Fruit fly (Drosophila melanogaster) whole organism, embryonic: Measurements from ENCODE around the gene eya.
A peak's percentile ranks its signal among the peaks of the same experiment; 100 is the strongest.

Experiments used
- Asciz ChIP-seq: fragments of 200-800 bp; sonication (Bioruptor generic); optimal IDR thresholded peaks from 2 replicates; lab custom pipeline; 2017; ENCODE audit warnings: missing biosample characterization, mild to moderate bottlenecking, missing genetic modification characterization, missing genetic modification reagents
- Awh ChIP-seq: fragments of 200-800 bp; sonication (Bioruptor generic); IDR thresholded peaks from 2 replicates; pipeline ENCODE4, ENCODE4 v1.3.6; 2022; ENCODE audit warnings: missing biosample characterization, missing genetic modification characterization
- BtbVII ChIP-seq: fragments of 200-800 bp; sonication (Bioruptor generic); optimal IDR thresholded peaks from 3 replicates; lab custom pipeline; 2017; ENCODE audit warnings: missing biosample characterization, mild to moderate bottlenecking, missing genetic modification characterization
- CG10959 ChIP-seq: fragments of 200-800 bp; sonication (Bioruptor generic); IDR thresholded peaks from 2 replicates; pipeline ENCODE4 v1.3.6; 2022; ENCODE audit warnings: missing biosample characterization, missing genetic modification characterization
- CG12104 ChIP-seq: fragments of 200-800 bp; sonication (Bioruptor generic); optimal IDR thresholded peaks from 3 replicates; lab custom pipeline; 2016; ENCODE audit warnings: missing biosample characterization, missing genetic modification characterization
- CG12391 ChIP-seq: fragments of 200-800 bp; sonication (Bioruptor generic); optimal IDR thresholded peaks from 3 replicates; lab custom pipeline; 2018; ENCODE audit warnings: missing biosample characterization, mild to moderate bottlenecking, missing genetic modification characterization, moderate library complexity
- CG15514 ChIP-seq: fragments of 200-800 bp; sonication (Bioruptor generic); optimal IDR thresholded peaks from 3 replicates; lab custom pipeline; 2017; ENCODE audit warnings: missing biosample characterization, missing genetic modification characterization, mild to moderate bottlenecking, moderate library complexity, missing genetic modification reagents
- CG17361 ChIP-seq: fragments of 200-800 bp; sonication (Bioruptor generic); IDR thresholded peaks from 3 replicates; pipeline ENCODE4 v1.3.6; 2022; ENCODE audit warnings: missing biosample characterization, missing genetic modification characterization
- CG17612 ChIP-seq: fragments of 200-800 bp; sonication (Bioruptor generic); IDR thresholded peaks from 2 replicates; pipeline ENCODE4 v1.3.6; 2022; ENCODE audit warnings: missing biosample characterization, missing genetic modification characterization
- CG2120 ChIP-seq: fragments of 200-800 bp; sonication (Bioruptor generic); optimal IDR thresholded peaks from 3 replicates; lab custom pipeline; 2016; ENCODE audit warnings: missing biosample characterization, missing genetic modification characterization
- CG2889 ChIP-seq: fragments of 200-800 bp; sonication (Bioruptor generic); IDR thresholded peaks from 3 replicates; pipeline ENCODE4 v1.3.6; 2022; ENCODE audit warnings: missing biosample characterization, missing genetic modification characterization
- CG30431 ChIP-seq: fragments of 200-800 bp; sonication (Bioruptor generic); optimal IDR thresholded peaks from 2 replicates; lab custom pipeline; 2017; ENCODE audit warnings: missing biosample characterization, missing genetic modification characterization
- CG3065 ChIP-seq: fragments of 200-800 bp; sonication (Bioruptor generic); optimal IDR thresholded peaks from 2 replicates; lab custom pipeline; 2016; ENCODE audit warnings: missing biosample characterization, missing genetic modification characterization
- CG33557 ChIP-seq: fragments of 200-800 bp; sonication (Bioruptor generic); optimal IDR thresholded peaks from 2 replicates; lab custom pipeline; 2019; ENCODE audit warnings: missing biosample characterization, mild to moderate bottlenecking, missing genetic modification characterization, moderate library complexity
- CG34422 ChIP-seq: fragments of 200-800 bp; sonication (Bioruptor generic); IDR thresholded peaks from 3 replicates; pipeline ENCODE4 v1.3.6; 2022; ENCODE audit warnings: missing biosample characterization, missing genetic modification characterization
- CG6765 ChIP-seq: fragments of 200-800 bp; sonication (Bioruptor generic); optimal IDR thresholded peaks from 3 replicates; lab custom pipeline; 2017; ENCODE audit warnings: missing biosample characterization, mild to moderate bottlenecking, missing genetic modification characterization
- CG6813 ChIP-seq: fragments of 200-800 bp; sonication (Bioruptor generic); optimal IDR thresholded peaks from 2 replicates; lab custom pipeline; 2017; ENCODE audit warnings: missing biosample characterization, missing genetic modification characterization, mild to moderate bottlenecking, moderate library complexity, missing genetic modification reagents
- CG6854 ChIP-seq: fragments of 200-800 bp; sonication (Bioruptor generic); optimal IDR thresholded peaks from 3 replicates; lab custom pipeline; 2017; ENCODE audit warnings: missing biosample characterization, mild to moderate bottlenecking, missing genetic modification characterization
- CG7372 ChIP-seq: fragments of 200-800 bp; sonication (Bioruptor generic); IDR thresholded peaks from 2 replicates; pipeline ENCODE4 v1.3.6; 2022; ENCODE audit warnings: missing biosample characterization, missing genetic modification characterization
- CG7556 ChIP-seq: fragments of 200-800 bp; sonication (Bioruptor generic); optimal IDR thresholded peaks from 2 replicates; lab custom pipeline; 2017; ENCODE audit warnings: missing biosample characterization, mild to moderate bottlenecking, missing genetic modification characterization
- CG7839 ChIP-seq: fragments of 200-800 bp; sonication (Bioruptor generic); optimal IDR thresholded peaks from 3 replicates; lab custom pipeline; 2018; ENCODE audit warnings: missing biosample characterization, mild to moderate bottlenecking, missing genetic modification characterization, moderate library complexity
- CG7963 ChIP-seq: fragments of 200-800 bp; sonication (Bioruptor generic); IDR thresholded peaks from 3 replicates; pipeline ENCODE4 v1.3.6; 2022; ENCODE audit warnings: missing biosample characterization, missing genetic modification characterization; ENCODE audit not compliant: partially characterized antibody
- CG8765 ChIP-seq: fragments of 200-800 bp; sonication (Bioruptor generic); IDR thresholded peaks from 2 replicates; pipeline ENCODE4 v1.3.6; 2022; ENCODE audit warnings: missing biosample characterization, missing genetic modification characterization
- CG9215 ChIP-seq: fragments of 200-800 bp; sonication (Bioruptor generic); IDR thresholded peaks from 2 replicates; pipeline ENCODE4 v1.3.6; 2022; ENCODE audit warnings: missing biosample characterization, missing genetic modification characterization
- CG9609 ChIP-seq: fragments of 200-800 bp; sonication (Bioruptor generic); optimal IDR thresholded peaks from 3 replicates; lab custom pipeline; 2016; ENCODE audit warnings: missing biosample characterization, missing genetic modification characterization
- CG9876 ChIP-seq: fragments of 200-800 bp; sonication (Bioruptor generic); optimal IDR thresholded peaks from 2 replicates; lab custom pipeline; 2016; ENCODE audit warnings: missing biosample characterization, missing genetic modification characterization
- Camta ChIP-seq: fragments of 200-800 bp; sonication (Bioruptor generic); optimal IDR thresholded peaks from 2 replicates; lab custom pipeline; 2016; ENCODE audit warnings: missing biosample characterization, missing genetic modification characterization
- Dad ChIP-seq: fragments of 200-800 bp; sonication (Bioruptor generic); optimal IDR thresholded peaks from 3 replicates; lab custom pipeline; 2016; ENCODE audit warnings: missing biosample characterization, missing genetic modification characterization
- Dbx ChIP-seq: fragments of 200-800 bp; sonication (Bioruptor generic); IDR thresholded peaks from 3 replicates; pipeline ENCODE4 v1.3.6; 2022; ENCODE audit warnings: missing biosample characterization, missing genetic modification characterization
- Dip2 ChIP-seq: fragments of 200-800 bp; sonication (Bioruptor generic); IDR thresholded peaks from 2 replicates; pipeline ENCODE4 v1.3.6; 2022; ENCODE audit warnings: missing biosample characterization, missing genetic modification characterization
- Mad ChIP-seq: fragments of 200-800 bp; sonication (Bioruptor generic); optimal IDR thresholded peaks from 2 replicates; lab custom pipeline; 2016; ENCODE audit warnings: missing biosample characterization, missing genetic modification characterization
- Max ChIP-seq: fragments of 200-800 bp; sonication (Bioruptor generic); optimal IDR thresholded peaks from 2 replicates; lab custom pipeline; 2016; ENCODE audit warnings: missing biosample characterization, mild to moderate bottlenecking, missing genetic modification characterization
- Myb ChIP-seq: fragments of 200-800 bp; sonication (Bioruptor generic); optimal IDR thresholded peaks from 2 replicates; lab custom pipeline; 2016; ENCODE audit warnings: missing biosample characterization, missing genetic modification characterization
- NC2α ChIP-seq: fragments of 200-800 bp; sonication (Bioruptor generic); optimal IDR thresholded peaks from 2 replicates; lab custom pipeline; 2016; ENCODE audit warnings: missing biosample characterization, missing genetic modification characterization
- Nf-YA ChIP-seq: fragments of 200-800 bp; sonication (Bioruptor generic); IDR thresholded peaks from 2 replicates; pipeline ENCODE4 v1.3.6; 2022; ENCODE audit warnings: missing biosample characterization, missing genetic modification characterization
- Sin3A ChIP-seq: fragments of >200 bp; optimal IDR thresholded peaks from 2 replicates; lab custom pipeline; 2018
- Ssrp ChIP-seq: fragments of 200-800 bp; sonication (Bioruptor generic); optimal IDR thresholded peaks from 2 replicates; lab custom pipeline; 2018; ENCODE audit warnings: missing biosample characterization, mild to moderate bottlenecking, missing genetic modification characterization, moderate library complexity
- crc ChIP-seq: fragments of 200-800 bp; sonication (Bioruptor generic); optimal IDR thresholded peaks from 2 replicates; lab custom pipeline; 2016; ENCODE audit warnings: missing biosample characterization, missing genetic modification characterization
- ems ChIP-seq: fragments of 200-800 bp; sonication (Bioruptor generic); optimal IDR thresholded peaks from 3 replicates; lab custom pipeline; 2016; ENCODE audit warnings: missing biosample characterization, missing genetic modification characterization
- ftz-f1 ChIP-seq: fragments of 200-800 bp; sonication (Bioruptor generic); optimal IDR thresholded peaks from 2 replicates; lab custom pipeline; 2016; ENCODE audit warnings: missing biosample characterization, missing genetic modification characterization
- insv ChIP-seq, 2 experiments: fragments of 200-800 bp; sonication (Bioruptor generic); optimal IDR thresholded peaks; 3 replicates each; lab custom pipeline; 2016 to 2018; ENCODE audit warnings: missing biosample characterization in 2 of 2, missing genetic modification characterization in 2 of 2
- nerfin-2 ChIP-seq: fragments of 200-800 bp; sonication (Bioruptor generic); IDR thresholded peaks from 2 replicates; pipeline ENCODE4 v1.3.6; 2022; ENCODE audit warnings: missing biosample characterization, missing genetic modification characterization; ENCODE audit not compliant: partially characterized antibody
- odd ChIP-seq: fragments of 200-800 bp; sonication (Bioruptor generic); optimal IDR thresholded peaks from 2 replicates; lab custom pipeline; 2017; ENCODE audit warnings: missing biosample characterization, mild to moderate bottlenecking, missing genetic modification characterization
- org-1 ChIP-seq: fragments of 200-800 bp; sonication (Bioruptor generic); optimal IDR thresholded peaks from 2 replicates; lab custom pipeline; 2017; ENCODE audit warnings: missing biosample characterization, missing genetic modification characterization
- scrt ChIP-seq: fragments of 200-800 bp; sonication (Bioruptor generic); optimal IDR thresholded peaks from 2 replicates; lab custom pipeline; 2018; ENCODE audit warnings: missing biosample characterization, mild to moderate bottlenecking, missing genetic modification characterization, moderate library complexity
- tap ChIP-seq: fragments of 200-800 bp; optimal IDR thresholded peaks from 3 replicates; lab custom pipeline; 2019; ENCODE audit warnings: missing biosample characterization, mild to moderate bottlenecking, missing genetic modification characterization, moderate library complexity
- tgo ChIP-seq: fragments of 200-800 bp; sonication (Bioruptor generic); IDR thresholded peaks from 3 replicates; pipeline ENCODE4 v1.3.6; 2022; ENCODE audit warnings: missing biosample characterization, missing genetic modification characterization
- wdn ChIP-seq: fragments of 200-800 bp; sonication (Bioruptor generic); IDR thresholded peaks from 2 replicates; pipeline ENCODE4 v1.3.6; 2022; ENCODE audit warnings: missing biosample characterization, missing genetic modification characterization

eya gene

DNA sequence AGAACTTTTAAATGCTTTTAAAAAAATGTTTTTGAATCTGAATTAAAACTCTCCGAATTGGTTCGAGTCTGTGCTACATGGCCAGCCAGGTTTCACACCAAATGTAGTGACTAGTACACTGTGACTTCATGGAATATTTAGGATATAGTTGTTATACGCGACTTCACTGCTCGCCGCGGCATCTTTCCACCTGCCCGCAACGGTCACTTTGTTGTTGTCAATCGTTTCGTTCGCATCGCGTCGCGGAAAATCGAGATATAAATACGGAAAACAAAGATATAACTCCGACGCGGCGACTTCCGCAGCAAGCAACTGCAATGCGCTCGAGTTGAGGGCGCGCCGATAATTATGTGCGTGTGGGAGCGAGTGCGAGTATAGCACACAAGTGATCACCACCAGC, 48.3 kb downstream of the eya start, which contains the start of gene CG31637 (continued):
- TF ChIP-seq Nf-YA (GFP tag; lab: Robert Waterston, UW) (no peak), CG9876 (GFP tag; lab: Kevin White, UChicago) (no peak), wdn (GFP tag; lab: Robert Waterston, UW) (no peak), NC2α (no peak), CG17361 (GFP tag; lab: Robert Waterston, UW) (0 out of 3 replicates have a peak, but pooled peaks have one; percentile 13), Dad (GFP tag; lab: Kevin White, UChicago) (no peak), BtbVII (no peak), CG9215 (GFP tag; lab: Robert Waterston, UW) (no peak), odd (GFP tag; lab: Kevin White, UChicago) (no peak), CG2889 (GFP tag; lab: Robert Waterston, UW) (no peak), CG10959 (no peak), ems (GFP tag; lab: Kevin White, UChicago) (no peak), CG12104 (GFP tag; lab: Kevin White, UChicago) (no peak), CG2120 (GFP tag; lab: Kevin White, UChicago) (no peak), CG12391 (tag; lab: Kevin White, UChicago) (peak; percentile 12), Dip2 (GFP tag; lab: Robert Waterston, UW) (no peak), CG33557 (no peak), CG8765 (GFP tag; lab: Robert Waterston, UW) (no peak), tap (tag; lab: Kevin White, UChicago) (no peak), ftz-f1 (GFP tag; lab: Kevin White, UChicago) (peak; percentile 9), Camta (GFP tag; lab: Kevin White, UChicago) (no peak), insv (GFP tag; optimal IDR thresholded peaks at IDR 0.05; lab: Kevin White, UChicago) (no peak), nerfin-2 (GFP tag; lab: Robert Waterston, UW) (no peak; the same call in 1 of the 2 replicates), CG7963 (GFP tag; lab: Robert Waterston, UW) (no peak), CG7372 (GFP tag; lab: Robert Waterston, UW) (no peak), Mad (GFP tag; lab: Kevin White, UChicago) (peak; percentile 19), Myb (GFP tag; lab: Kevin White, UChicago) (peak; percentile 68), org-1 (GFP tag; lab: Kevin White, UChicago) (no peak), CG7556 (GFP tag; lab: Kevin White, UChicago) (no peak), scrt (GFP tag; lab: Kevin White, UChicago) (no peak), CG9609 (GFP tag; lab: Kevin White, UChicago) (peak; percentile 27), Asciz (GFP tag; lab: Kevin White, UChicago) (no peak), CG7839 (tag; lab: Kevin White, UChicago) (peak; percentile 12), CG15514 (GFP tag; lab: Kevin White, UChicago) (peak; percentile 71), CG6765 (GFP tag; lab: Kevin White, UChicago) (peak; percentile 23), CG34422 (GFP tag; lab: Robert Waterston, UW) (peak; percentile 44; the same call in 1 of the 3 replicates), CG17612 (no peak), Sin3A (lab: Kevin White, UChicago) (peak; percentile 46), CG6813 (GFP tag; lab: Kevin White, UChicago) (no peak), CG6854 (GFP tag; lab: Kevin White, UChicago) (no peak), CG30431 (GFP tag; lab: Kevin White, UChicago) (no peak), CG3065 (GFP tag; lab: Kevin White, UChicago) (no peak), crc (GFP tag; lab: Kevin White, UChicago) (no peak), Awh (GFP tag; lab: Robert Waterston, UW) (no peak), Ssrp (no peak), Max (GFP tag; lab: Kevin White, UChicago) (no peak), tgo (GFP tag; lab: Robert Waterston, UW) (no peak), Dbx (GFP tag; lab: Robert Waterston, UW) (peak; percentile 66)
